Worm (Caenorhabditis elegans) whole organism, L3 larva: Measurements from ENCODE around the gene exc-15.
A peak's percentile ranks its signal among the peaks of the same experiment; 100 is the strongest.

ENCODE experiments used
- R02D3.7 ChIP-seq: fragments of 150-350 bp; optimal IDR thresholded peaks from 2 replicates; lab custom pipeline; 2014; ENCODE audit warnings: missing biosample characterization, missing genetic modification characterization
- ZK546.5 ChIP-seq: sonication (generic microtip); optimal IDR thresholded peaks from 2 replicates; lab custom pipeline; 2017; ENCODE audit warnings: missing biosample characterization, missing genetic modification characterization
- aly-2 ChIP-seq: fragments of 150-350 bp; optimal IDR thresholded peaks from 2 replicates; lab custom pipeline; 2014; ENCODE audit warnings: missing biosample characterization, missing genetic modification characterization
- ama-1 ChIP-seq: fragments of 150-350 bp; optimal IDR thresholded peaks from 2 replicates; lab custom pipeline; 2018
- ceh-16 ChIP-seq: sonication (generic microtip); optimal IDR thresholded peaks from 2 replicates; lab custom pipeline; 2017; ENCODE audit warnings: missing biosample characterization, missing genetic modification characterization
- ceh-28 ChIP-seq: fragments of 150-350 bp; optimal IDR thresholded peaks from 2 replicates; lab custom pipeline; 2014; ENCODE audit warnings: missing biosample characterization, missing genetic modification reagents, missing genetic modification characterization
- ceh-82 ChIP-seq: fragments of 150-350 bp; optimal IDR thresholded peaks from 2 replicates; lab custom pipeline; 2014; ENCODE audit warnings: missing biosample characterization, missing genetic modification characterization
- ceh-9 ChIP-seq: sonication (generic microtip); optimal IDR thresholded peaks from 2 replicates; lab custom pipeline; 2018; ENCODE audit warnings: missing biosample characterization, missing genetic modification characterization
- egl-27 ChIP-seq: sonication (generic microtip); optimal IDR thresholded peaks from 4 replicates; lab custom pipeline; 2017; ENCODE audit warnings: missing biosample characterization, missing genetic modification reagents, missing genetic modification characterization
- egl-5 ChIP-seq: fragments of 150-350 bp; optimal IDR thresholded peaks from 2 replicates; lab custom pipeline; 2017; ENCODE audit warnings: missing biosample characterization, missing genetic modification reagents, missing genetic modification characterization, inconsistent platforms
- elt-1 ChIP-seq: fragments of 150-350 bp; optimal IDR thresholded peaks from 2 replicates; lab custom pipeline; 2014; ENCODE audit warnings: missing biosample characterization, missing genetic modification characterization
- elt-2 ChIP-seq: sonication (generic microtip); optimal IDR thresholded peaks from 2 replicates; lab custom pipeline; 2016; ENCODE audit warnings: missing genetic modification reagents, mild to moderate bottlenecking, missing genetic modification characterization, missing compliant biosample characterization
- eor-1 ChIP-seq, 2 experiments: fragments of 150-350 bp; optimal IDR thresholded peaks; 2 replicates each; lab custom pipeline; 2014 to 2018; ENCODE audit warnings: missing biosample characterization in 2 of 2, missing genetic modification characterization in 2 of 2
- fkh-2 ChIP-seq: fragments of 150-350 bp; optimal IDR thresholded peaks from 2 replicates; lab custom pipeline; 2014; ENCODE audit warnings: missing biosample characterization, missing genetic modification reagents, missing genetic modification characterization
- hmg-11 ChIP-seq: sonication (generic microtip); optimal IDR thresholded peaks from 2 replicates; lab custom pipeline; 2016; ENCODE audit warnings: missing genetic modification characterization, missing compliant biosample characterization
- jun-1 ChIP-seq: fragments of 150-350 bp; optimal IDR thresholded peaks from 2 replicates; lab custom pipeline; 2014; ENCODE audit warnings: missing biosample characterization, missing genetic modification reagents, missing genetic modification characterization
- lin-39 ChIP-seq: fragments of 150-350 bp; optimal IDR thresholded peaks from 2 replicates; lab custom pipeline; 2018; ENCODE audit warnings: missing biosample characterization, missing genetic modification reagents, missing genetic modification characterization
- mdl-1 ChIP-seq: fragments of 150-350 bp; optimal IDR thresholded peaks from 2 replicates; lab custom pipeline; 2014; ENCODE audit warnings: missing biosample characterization, missing genetic modification characterization
- mml-1 ChIP-seq: fragments of 150-350 bp; sonication (generic microtip); optimal IDR thresholded peaks from 3 replicates; lab custom pipeline; 2014; ENCODE audit warnings: missing biosample characterization, missing genetic modification characterization
- nhr-12 ChIP-seq: fragments of 150-350 bp; optimal IDR thresholded peaks from 2 replicates; lab custom pipeline; 2014; ENCODE audit warnings: missing biosample characterization, missing genetic modification characterization
- nhr-23 ChIP-seq: fragments of 150-350 bp; optimal IDR thresholded peaks from 2 replicates; lab custom pipeline; 2014; ENCODE audit warnings: missing biosample characterization, missing genetic modification reagents, missing genetic modification characterization
- nhr-237 ChIP-seq: fragments of 150-350 bp; optimal IDR thresholded peaks from 2 replicates; lab custom pipeline; 2014; ENCODE audit warnings: missing biosample characterization, missing genetic modification characterization
- nhr-25 ChIP-seq: sonication (generic microtip); optimal IDR thresholded peaks from 2 replicates; lab custom pipeline; 2017; ENCODE audit warnings: missing biosample characterization, missing genetic modification characterization
- nhr-28 ChIP-seq: fragments of 150-350 bp; optimal IDR thresholded peaks from 2 replicates; lab custom pipeline; 2014; ENCODE audit warnings: missing biosample characterization, missing genetic modification characterization
- nhr-76 ChIP-seq: fragments of 150-350 bp; sonication (generic microtip); optimal IDR thresholded peaks from 5 replicates; lab custom pipeline; 2014; ENCODE audit warnings: missing biosample characterization, missing genetic modification characterization
- pha-4 ChIP-seq: fragments of 150-350 bp; optimal IDR thresholded peaks from 2 replicates; lab custom pipeline; 2014; ENCODE audit warnings: missing biosample characterization, missing genetic modification reagents, missing genetic modification characterization
- pqm-1 ChIP-seq: fragments of 150-350 bp; optimal IDR thresholded peaks from 2 replicates; lab custom pipeline; 2017; ENCODE audit warnings: missing biosample characterization, missing genetic modification characterization, inconsistent platforms
- skn-1 ChIP-seq: fragments of 150-350 bp; optimal IDR thresholded peaks from 2 replicates; lab custom pipeline; 2014; ENCODE audit warnings: missing biosample characterization, missing genetic modification characterization
- snpc-4 ChIP-seq: fragments of 150-350 bp; optimal IDR thresholded peaks from 2 replicates; lab custom pipeline; 2014; ENCODE audit warnings: missing biosample characterization, missing genetic modification characterization
- tbx-2 ChIP-seq: sonication (generic microtip); optimal IDR thresholded peaks from 2 replicates; lab custom pipeline; 2016; ENCODE audit warnings: mild to moderate bottlenecking, missing genetic modification characterization, missing compliant biosample characterization
- unc-39 ChIP-seq: sonication (generic microtip); optimal IDR thresholded peaks from 4 replicates; lab custom pipeline; 2017; ENCODE audit warnings: missing biosample characterization, missing genetic modification characterization
- unc-62 ChIP-seq: fragments of 150-350 bp; sonication (generic microtip); optimal IDR thresholded peaks from 4 replicates; lab custom pipeline; 2014; ENCODE audit warnings: missing biosample characterization, missing genetic modification reagents, missing genetic modification characterization
- zag-1 ChIP-seq: fragments of 150-350 bp; optimal IDR thresholded peaks from 2 replicates; lab custom pipeline; 2014; ENCODE audit warnings: missing biosample characterization, missing genetic modification characterization
- ztf-11 ChIP-seq: fragments of 150-350 bp; optimal IDR thresholded peaks from 2 replicates; lab custom pipeline; 2014; ENCODE audit warnings: missing biosample characterization, missing genetic modification characterization
- ztf-4 ChIP-seq: fragments of 150-350 bp; optimal IDR thresholded peaks from 2 replicates; lab custom pipeline; 2014; ENCODE audit warnings: missing biosample characterization, missing genetic modification characterization

The exc-15 gene

DNA sequence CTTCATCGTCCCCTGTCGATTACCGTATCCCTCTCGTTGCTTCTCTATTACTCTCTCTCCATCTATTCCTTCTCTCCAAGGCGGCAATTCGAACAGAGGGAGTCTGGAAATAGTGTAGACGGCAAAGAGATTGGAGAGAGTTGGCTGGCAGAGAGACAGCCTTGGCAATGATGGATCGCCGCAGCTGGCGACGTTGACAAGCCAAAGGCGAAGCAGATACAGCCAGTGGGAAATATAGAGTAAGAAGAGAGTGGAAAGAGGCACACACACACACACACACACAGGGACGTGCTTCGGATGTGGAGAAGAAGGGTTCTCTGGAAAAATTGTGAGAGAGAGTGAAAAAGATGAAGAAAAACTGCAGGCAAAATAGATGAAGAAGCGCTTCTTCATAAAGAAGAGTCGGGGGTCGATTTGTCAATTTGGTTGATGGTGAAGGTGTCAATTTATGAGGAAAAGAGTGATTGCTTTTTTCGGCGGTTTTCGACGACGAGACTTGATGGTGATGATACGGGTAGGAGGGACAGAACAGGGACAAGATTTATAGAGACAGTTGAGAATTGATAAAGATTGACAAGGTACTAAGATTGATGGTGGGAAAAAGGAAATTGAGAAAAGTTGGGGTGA is 24.7 kb downstream of the exc-15 start (continued):
- TF ChIP-seq elt-2 (tag; lab: Kevin White, UChicago) (no peak), jun-1 (no peak), nhr-237 (tag; lab: Kevin White, UChicago) (no peak), pqm-1 (tag; lab: Kevin White, UChicago) (no peak), hmg-11 (tag; lab: Kevin White, UChicago) (peak; percentile 61), ceh-9 (tag; lab: Kevin White, UChicago) (no peak), nhr-12 (tag; lab: Kevin White, UChicago) (no peak), ceh-82 (tag; lab: Kevin White, UChicago) (no peak), egl-5 (peak; percentile 75), elt-1 (tag; lab: Kevin White, UChicago) (peak; percentile 92), unc-62 (peak; percentile 98), mml-1 (no peak), nhr-23 (tag; lab: Kevin White, UChicago) (peak; percentile 72), eor-1 (tag; optimal IDR thresholded peaks at IDR 0.05; lab: Kevin White, UChicago) (no peak), snpc-4 (tag; lab: Kevin White, UChicago) (peak; percentile 11), ztf-11 (tag; lab: Kevin White, UChicago) (no peak), skn-1 (tag; lab: Kevin White, UChicago) (no peak), unc-39 (no peak), ztf-4 (tag; lab: Kevin White, UChicago) (peak; percentile 10)

DNA sequence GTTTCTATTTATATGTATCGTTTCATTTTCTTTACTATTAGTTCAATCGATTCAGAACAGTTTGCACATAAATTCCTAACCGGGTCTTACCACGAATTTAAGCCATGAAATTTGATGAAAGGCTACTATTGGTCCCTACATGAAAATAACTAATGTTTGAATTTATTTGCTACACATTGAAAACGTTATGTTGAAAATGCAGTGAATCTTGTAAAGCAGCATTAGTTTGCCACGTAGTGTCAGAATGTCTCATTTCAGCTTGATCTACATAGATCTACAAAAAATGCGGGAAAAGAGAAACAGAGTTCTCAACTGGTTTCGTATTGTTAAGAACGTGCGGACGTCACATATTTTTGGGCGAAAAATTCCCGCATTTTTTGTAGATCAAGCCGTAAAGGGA is 25.5 kb downstream of the exc-15 start:
- TF ChIP-seq fkh-2 (tag; lab: Kevin White, UChicago) = no peak
- TF ChIP-seq, all 47 proteins: peak for 0

ce11 chrV:4509319-4509937 is 26.2 kb downstream of the exc-15 start:
- TF ChIP-seq nhr-12 (tag; lab: Kevin White, UChicago) (no peak), fkh-2 (tag; lab: Kevin White, UChicago) (no peak), nhr-76 (tag; lab: Kevin White, UChicago) (no peak), ZK546.5 (no peak), elt-1 (tag; lab: Kevin White, UChicago) (peak; percentile 41), nhr-25 (tag; lab: Kevin White, UChicago) (peak; percentile 13), ceh-16 (tag; lab: Kevin White, UChicago) (no peak), pha-4 (tag; lab: Kevin White, UChicago) (no peak), egl-5 (peak; percentile 76), elt-2 (tag; lab: Kevin White, UChicago) (no peak), R02D3.7 (tag; lab: Kevin White, UChicago) (no peak), ztf-11 (tag; lab: Kevin White, UChicago) (no peak), ama-1 (lab: Kevin White, UChicago) (no peak), unc-62 (peak; percentile 67)

DNA sequence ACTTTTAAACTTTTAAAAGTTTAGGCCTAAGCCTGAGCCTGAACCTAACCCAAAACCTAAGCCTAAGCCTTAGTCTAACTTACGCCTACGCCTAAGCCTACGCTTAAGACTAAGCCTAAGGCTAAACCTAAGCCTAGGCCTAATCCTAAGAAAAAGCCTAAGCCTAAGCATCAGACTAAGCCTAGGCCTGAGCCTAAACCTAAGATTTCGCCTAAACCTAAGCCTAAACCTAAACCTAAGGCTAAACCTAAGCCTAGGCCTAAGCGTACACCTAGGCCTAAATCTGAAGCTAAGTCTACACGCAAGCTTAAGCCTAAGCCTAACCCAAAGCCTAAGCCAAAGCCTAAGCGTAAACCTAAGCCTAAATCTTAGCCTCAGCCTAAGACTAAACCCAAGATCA is 27.1 kb downstream of the exc-15 start:
- no peak for TF ChIP-seq ztf-4 (tag; lab: Kevin White, UChicago)
- TF ChIP-seq skn-1 (tag; lab: Kevin White, UChicago) = no peak
- no peak for TF ChIP-seq mml-1
- TF ChIP-seq, all 47 proteins: peak for 0

ce11 chrV:4512733-4513132 is 29.5 kb downstream of the exc-15 start, which contains the start of gene T28F12.1:
Gene T28F12.1, plus strand, starts transcription at chrV:4513033.
- no peak for TF ChIP-seq ceh-82 (tag; lab: Kevin White, UChicago)
- no peak for TF ChIP-seq tbx-2 (tag; lab: Kevin White, UChicago)
- no peak for TF ChIP-seq aly-2 (tag; lab: Kevin White, UChicago)
- TF ChIP-seq ama-1 (lab: Kevin White, UChicago) = no peak
- no peak for TF ChIP-seq egl-5
- no peak for TF ChIP-seq mml-1
- no peak for TF ChIP-seq ceh-28 (tag; lab: Kevin White, UChicago)
- TF ChIP-seq unc-62 = no peak
- no peak for TF ChIP-seq nhr-12 (tag; lab: Kevin White, UChicago)
- no peak for TF ChIP-seq ztf-11 (tag; lab: Kevin White, UChicago)
- no peak for TF ChIP-seq lin-39
- TF ChIP-seq ztf-4 (tag; lab: Kevin White, UChicago) = no peak
- TF ChIP-seq mdl-1 (tag; lab: Kevin White, UChicago) = no peak
- no peak for TF ChIP-seq jun-1
- TF ChIP-seq zag-1 (tag; lab: Kevin White, UChicago) = no peak
- TF ChIP-seq elt-2 (tag; lab: Kevin White, UChicago) = no peak
- no peak for TF ChIP-seq eor-1 (tag; optimal IDR thresholded peaks at IDR 0.05; lab: Kevin White, UChicago)
- TF ChIP-seq nhr-28 = no peak
- no peak for TF ChIP-seq egl-27
